Worm (Caenorhabditis elegans) whole organism, L3 larva: ENCODE results near the gene Y9C2UA.1.

ENCODE experiments used
- R02D3.7 ChIP-seq: fragments of 150-350 bp; optimal IDR thresholded peaks from 2 replicates; lab custom pipeline; 2014; ENCODE audit warnings: missing biosample characterization, missing genetic modification characterization
- aly-2 ChIP-seq: fragments of 150-350 bp; optimal IDR thresholded peaks from 2 replicates; lab custom pipeline; 2014; ENCODE audit warnings: missing biosample characterization, missing genetic modification characterization
- ama-1 ChIP-seq: fragments of 150-350 bp; optimal IDR thresholded peaks from 2 replicates; lab custom pipeline; 2018
- ceh-82 ChIP-seq: fragments of 150-350 bp; optimal IDR thresholded peaks from 2 replicates; lab custom pipeline; 2014; ENCODE audit warnings: missing biosample characterization, missing genetic modification characterization
- egl-27 ChIP-seq: sonication (generic microtip); optimal IDR thresholded peaks from 4 replicates; lab custom pipeline; 2017; ENCODE audit warnings: missing biosample characterization, missing genetic modification reagents, missing genetic modification characterization
- fkh-10 ChIP-seq: sonication (generic microtip); optimal IDR thresholded peaks from 2 replicates; lab custom pipeline; 2017; ENCODE audit warnings: missing biosample characterization, missing genetic modification reagents, missing genetic modification characterization
- mdl-1 ChIP-seq: fragments of 150-350 bp; optimal IDR thresholded peaks from 2 replicates; lab custom pipeline; 2014; ENCODE audit warnings: missing biosample characterization, missing genetic modification characterization
- nhr-11 ChIP-seq: fragments of 150-350 bp; optimal IDR thresholded peaks from 2 replicates; lab custom pipeline; 2014; ENCODE audit warnings: missing biosample characterization, missing genetic modification characterization
- nhr-237 ChIP-seq: fragments of 150-350 bp; optimal IDR thresholded peaks from 2 replicates; lab custom pipeline; 2014; ENCODE audit warnings: missing biosample characterization, missing genetic modification characterization
- tbx-2 ChIP-seq: sonication (generic microtip); optimal IDR thresholded peaks from 2 replicates; lab custom pipeline; 2016; ENCODE audit warnings: mild to moderate bottlenecking, missing genetic modification characterization, missing compliant biosample characterization
- unc-39 ChIP-seq: sonication (generic microtip); optimal IDR thresholded peaks from 4 replicates; lab custom pipeline; 2017; ENCODE audit warnings: missing biosample characterization, missing genetic modification characterization
- zag-1 ChIP-seq: fragments of 150-350 bp; optimal IDR thresholded peaks from 2 replicates; lab custom pipeline; 2014; ENCODE audit warnings: missing biosample characterization, missing genetic modification characterization
- ztf-11 ChIP-seq: fragments of 150-350 bp; optimal IDR thresholded peaks from 2 replicates; lab custom pipeline; 2014; ENCODE audit warnings: missing biosample characterization, missing genetic modification characterization

DNA sequence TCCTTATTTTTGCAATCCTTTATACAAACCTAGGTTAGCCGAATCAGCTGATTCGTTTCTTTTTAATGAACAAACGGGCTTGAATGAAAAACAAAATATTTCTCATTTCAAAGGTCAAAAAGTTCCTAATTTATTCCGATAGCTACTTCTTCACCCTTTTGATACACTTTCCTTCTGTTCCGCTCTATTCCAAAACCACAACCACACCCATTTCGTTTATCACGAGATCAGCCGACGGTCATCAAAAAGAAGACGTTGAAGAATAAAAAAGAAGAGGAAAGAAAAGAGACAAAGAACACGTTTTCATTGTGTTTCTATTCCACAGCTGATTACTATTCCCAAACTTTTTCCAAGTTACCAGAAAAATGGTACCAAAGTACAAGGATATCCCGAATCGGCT lies 8.6 kb downstream of the Y9C2UA.1 start:
- TF ChIP-seq tbx-2 (tag; lab: Kevin White, UChicago) (no peak), R02D3.7 (tag; lab: Kevin White, UChicago) (no peak), nhr-237 (no peak), ama-1 (lab: Kevin White, UChicago) (no peak), egl-27 (tag; lab: Kevin White, UChicago) (no peak), ceh-82 (tag; lab: Kevin White, UChicago) (no peak), mdl-1 (tag; lab: Kevin White, UChicago) (no peak), zag-1 (tag; lab: Kevin White, UChicago) (no peak), ztf-11 (tag; lab: Kevin White, UChicago) (no peak), unc-39 (tag; lab: Kevin White, UChicago) (no peak), nhr-11 (tag; lab: Kevin White, UChicago) (no peak), aly-2 (no peak), fkh-10 (no peak)
